Worm (Caenorhabditis elegans) whole organism, L3 larva: ENCODE data around the gene rgs-11.

Experiments
- ZK546.5 ChIP-seq: sonication (generic microtip); optimal IDR thresholded peaks from 2 replicates; lab custom pipeline; 2017; ENCODE audit warnings: missing biosample characterization, missing genetic modification characterization
- aly-2 ChIP-seq: fragments of 150-350 bp; optimal IDR thresholded peaks from 2 replicates; lab custom pipeline; 2014; ENCODE audit warnings: missing biosample characterization, missing genetic modification characterization
- ceh-16 ChIP-seq: sonication (generic microtip); optimal IDR thresholded peaks from 2 replicates; lab custom pipeline; 2017; ENCODE audit warnings: missing biosample characterization, missing genetic modification characterization
- ceh-28 ChIP-seq: fragments of 150-350 bp; optimal IDR thresholded peaks from 2 replicates; lab custom pipeline; 2014; ENCODE audit warnings: missing biosample characterization, missing genetic modification reagents, missing genetic modification characterization
- ceh-82 ChIP-seq: fragments of 150-350 bp; optimal IDR thresholded peaks from 2 replicates; lab custom pipeline; 2014; ENCODE audit warnings: missing biosample characterization, missing genetic modification characterization
- ceh-9 ChIP-seq: sonication (generic microtip); optimal IDR thresholded peaks from 2 replicates; lab custom pipeline; 2018; ENCODE audit warnings: missing biosample characterization, missing genetic modification characterization
- daf-12 ChIP-seq: fragments of 150-350 bp; optimal IDR thresholded peaks from 2 replicates; lab custom pipeline; 2014; ENCODE audit warnings: missing biosample characterization, missing genetic modification reagents, missing genetic modification characterization
- egl-27 ChIP-seq: sonication (generic microtip); optimal IDR thresholded peaks from 4 replicates; lab custom pipeline; 2017; ENCODE audit warnings: missing biosample characterization, missing genetic modification reagents, missing genetic modification characterization
- egl-5 ChIP-seq: fragments of 150-350 bp; optimal IDR thresholded peaks from 2 replicates; lab custom pipeline; 2017; ENCODE audit warnings: missing biosample characterization, missing genetic modification reagents, missing genetic modification characterization, inconsistent platforms
- elt-1 ChIP-seq: fragments of 150-350 bp; optimal IDR thresholded peaks from 2 replicates; lab custom pipeline; 2014; ENCODE audit warnings: missing biosample characterization, missing genetic modification characterization
- elt-2 ChIP-seq: sonication (generic microtip); optimal IDR thresholded peaks from 2 replicates; lab custom pipeline; 2016; ENCODE audit warnings: missing genetic modification reagents, mild to moderate bottlenecking, missing genetic modification characterization, missing compliant biosample characterization
- elt-3 ChIP-seq, 3 experiments: fragments of 150-350 bp in 1 of 3; sonication (generic microtip) in 2 of 3; optimal IDR thresholded peaks; 2 replicates in 2 of 3; 4 replicates in 1 of 3; lab custom pipeline; 2014 to 2017; ENCODE audit warnings: missing biosample characterization in 3 of 3, missing genetic modification characterization in 3 of 3
- eor-1 ChIP-seq, 2 experiments: fragments of 150-350 bp; optimal IDR thresholded peaks; 2 replicates each; lab custom pipeline; 2014 to 2018; ENCODE audit warnings: missing biosample characterization in 2 of 2, missing genetic modification characterization in 2 of 2
- fkh-10 ChIP-seq: sonication (generic microtip); optimal IDR thresholded peaks from 2 replicates; lab custom pipeline; 2017; ENCODE audit warnings: missing biosample characterization, missing genetic modification reagents, missing genetic modification characterization
- fkh-2 ChIP-seq: fragments of 150-350 bp; optimal IDR thresholded peaks from 2 replicates; lab custom pipeline; 2014; ENCODE audit warnings: missing biosample characterization, missing genetic modification reagents, missing genetic modification characterization
- fos-1 ChIP-seq: fragments of 150-350 bp; optimal IDR thresholded peaks from 2 replicates; lab custom pipeline; 2014; ENCODE audit warnings: missing biosample characterization, missing genetic modification characterization
- jun-1 ChIP-seq: fragments of 150-350 bp; optimal IDR thresholded peaks from 2 replicates; lab custom pipeline; 2014; ENCODE audit warnings: missing biosample characterization, missing genetic modification reagents, missing genetic modification characterization
- lin-15B ChIP-seq: fragments of 150-350 bp; optimal IDR thresholded peaks from 2 replicates; lab custom pipeline; 2014; ENCODE audit warnings: missing biosample characterization, missing genetic modification characterization
- lsy-12 ChIP-seq: sonication (generic microtip); optimal IDR thresholded peaks from 2 replicates; lab custom pipeline; 2016; ENCODE audit warnings: mild to moderate bottlenecking, missing genetic modification characterization, missing compliant biosample characterization
- mml-1 ChIP-seq: fragments of 150-350 bp; sonication (generic microtip); optimal IDR thresholded peaks from 3 replicates; lab custom pipeline; 2014; ENCODE audit warnings: missing biosample characterization, missing genetic modification characterization
- nfya-1 ChIP-seq: sonication (generic microtip); optimal IDR thresholded peaks from 2 replicates; lab custom pipeline; 2017; ENCODE audit warnings: missing genetic modification characterization, mild to moderate bottlenecking, missing compliant biosample characterization, antibody characterized with exemption, moderate library complexity; ENCODE audit not compliant: insufficient read depth
- nhr-12 ChIP-seq: fragments of 150-350 bp; optimal IDR thresholded peaks from 2 replicates; lab custom pipeline; 2014; ENCODE audit warnings: missing biosample characterization, missing genetic modification characterization
- nhr-23 ChIP-seq: fragments of 150-350 bp; optimal IDR thresholded peaks from 2 replicates; lab custom pipeline; 2014; ENCODE audit warnings: missing biosample characterization, missing genetic modification reagents, missing genetic modification characterization
- nhr-237 ChIP-seq: fragments of 150-350 bp; optimal IDR thresholded peaks from 2 replicates; lab custom pipeline; 2014; ENCODE audit warnings: missing biosample characterization, missing genetic modification characterization
- nhr-28 ChIP-seq: fragments of 150-350 bp; optimal IDR thresholded peaks from 2 replicates; lab custom pipeline; 2014; ENCODE audit warnings: missing biosample characterization, missing genetic modification characterization
- nhr-43 ChIP-seq: sonication (generic microtip); optimal IDR thresholded peaks from 2 replicates; lab custom pipeline; 2016; ENCODE audit warnings: mild to moderate bottlenecking, missing genetic modification characterization, missing compliant biosample characterization; ENCODE audit not compliant: poor library complexity, severe bottlenecking
- nhr-67 ChIP-seq: fragments of 150-350 bp; optimal IDR thresholded peaks from 2 replicates; lab custom pipeline; 2014; ENCODE audit warnings: missing biosample characterization, missing genetic modification characterization
- nhr-76 ChIP-seq: fragments of 150-350 bp; sonication (generic microtip); optimal IDR thresholded peaks from 5 replicates; lab custom pipeline; 2014; ENCODE audit warnings: missing biosample characterization, missing genetic modification characterization
- nhr-77 ChIP-seq: fragments of 150-350 bp; optimal IDR thresholded peaks from 2 replicates; lab custom pipeline; 2014; ENCODE audit warnings: missing biosample characterization, missing genetic modification characterization
- pha-4 ChIP-seq: fragments of 150-350 bp; optimal IDR thresholded peaks from 2 replicates; lab custom pipeline; 2014; ENCODE audit warnings: missing biosample characterization, missing genetic modification reagents, missing genetic modification characterization
- pqm-1 ChIP-seq: fragments of 150-350 bp; optimal IDR thresholded peaks from 2 replicates; lab custom pipeline; 2017; ENCODE audit warnings: missing biosample characterization, missing genetic modification characterization, inconsistent platforms
- skn-1 ChIP-seq: fragments of 150-350 bp; optimal IDR thresholded peaks from 2 replicates; lab custom pipeline; 2014; ENCODE audit warnings: missing biosample characterization, missing genetic modification characterization
- snpc-4 ChIP-seq: fragments of 150-350 bp; optimal IDR thresholded peaks from 2 replicates; lab custom pipeline; 2014; ENCODE audit warnings: missing biosample characterization, missing genetic modification characterization
- tbx-2 ChIP-seq: sonication (generic microtip); optimal IDR thresholded peaks from 2 replicates; lab custom pipeline; 2016; ENCODE audit warnings: mild to moderate bottlenecking, missing genetic modification characterization, missing compliant biosample characterization
- unc-39 ChIP-seq: sonication (generic microtip); optimal IDR thresholded peaks from 4 replicates; lab custom pipeline; 2017; ENCODE audit warnings: missing biosample characterization, missing genetic modification characterization
- unc-62 ChIP-seq: fragments of 150-350 bp; sonication (generic microtip); optimal IDR thresholded peaks from 4 replicates; lab custom pipeline; 2014; ENCODE audit warnings: missing biosample characterization, missing genetic modification reagents, missing genetic modification characterization
- zag-1 ChIP-seq: fragments of 150-350 bp; optimal IDR thresholded peaks from 2 replicates; lab custom pipeline; 2014; ENCODE audit warnings: missing biosample characterization, missing genetic modification characterization
- ztf-11 ChIP-seq: fragments of 150-350 bp; optimal IDR thresholded peaks from 2 replicates; lab custom pipeline; 2014; ENCODE audit warnings: missing biosample characterization, missing genetic modification characterization

rgs-11 gene

ce11 chrX:14929512-14929911 lies 34.8 kb upstream of the rgs-11 start:
- TF ChIP-seq fos-1 (tag; lab: Kevin White, UChicago) = no peak
- TF ChIP-seq pha-4 = no peak
- no peak for TF ChIP-seq eor-1 (tag; optimal IDR thresholded peaks at IDR 0.05; lab: Kevin White, UChicago)
- TF ChIP-seq nfya-1 (tag; lab: Kevin White, UChicago) = no peak
- no peak for TF ChIP-seq mml-1 (tag; lab: Kevin White, UChicago)
- no peak for TF ChIP-seq skn-1 (tag; lab: Kevin White, UChicago)
- TF ChIP-seq egl-27 (tag; lab: Kevin White, UChicago) = no peak
- no peak for TF ChIP-seq fkh-2 (tag; lab: Kevin White, UChicago)
- TF ChIP-seq elt-3 (tag; optimal IDR thresholded peaks at IDR 0.05; lab: Kevin White, UChicago) = no peak
- TF ChIP-seq zag-1 (tag; lab: Kevin White, UChicago) = no peak
- TF ChIP-seq fkh-10 (GFP tag; lab: Kevin White, UChicago) = no peak
- no peak for TF ChIP-seq ZK546.5
- TF ChIP-seq tbx-2 (tag; lab: Kevin White, UChicago) = no peak
- no peak for TF ChIP-seq egl-5 (tag; lab: Kevin White, UChicago)
- no peak for TF ChIP-seq nhr-237
- no peak for TF ChIP-seq ceh-82
- TF ChIP-seq unc-39 (tag; lab: Kevin White, UChicago) = no peak
- TF ChIP-seq ztf-11 = no peak
- no peak for TF ChIP-seq elt-1 (tag; lab: Kevin White, UChicago)

ce11 chrX:14931443-14931842 lies 32.9 kb upstream of the rgs-11 start:
- no peak for TF ChIP-seq lin-15B
- TF ChIP-seq unc-39 (tag; lab: Kevin White, UChicago) = no peak
- no peak for TF ChIP-seq aly-2 (tag; lab: Kevin White, UChicago)
- no peak for TF ChIP-seq fos-1 (tag; lab: Kevin White, UChicago)
- TF ChIP-seq snpc-4 (tag; lab: Kevin White, UChicago) = peak; percentile 1
- no peak for TF ChIP-seq nhr-23 (tag; lab: Kevin White, UChicago)
- TF ChIP-seq eor-1 (tag; optimal IDR thresholded peaks at IDR 0.05; lab: Kevin White, UChicago) = no peak

- TF ChIP-seq eor-1 (tag; optimal IDR thresholded peaks at IDR 0.05; lab: Kevin White, UChicago) = no peak
- TF ChIP-seq snpc-4 (tag; lab: Kevin White, UChicago) = peak; percentile 80
- TF ChIP-seq, all 47 proteins: peak for 1
Observed at ce11 chrX:14938188-14938587, 26.2 kb upstream of the rgs-11 start.

ce11 chrX:14946217-14946463 lies 18.2 kb upstream of the rgs-11 start, which contains the start of gene mrp-5:
Gene mrp-5 (minus strand): TSS chrX:14946317.
- no peak for TF ChIP-seq nhr-77 (tag; lab: Kevin White, UChicago)
- no peak for TF ChIP-seq daf-12 (tag; lab: Kevin White, UChicago)
- TF ChIP-seq elt-2 (tag; lab: Kevin White, UChicago) = no peak
- no peak for TF ChIP-seq ceh-16 (tag; lab: Kevin White, UChicago)
- TF ChIP-seq elt-1 (tag; lab: Kevin White, UChicago) = no peak
- no peak for TF ChIP-seq nhr-28 (tag; lab: Kevin White, UChicago)
- TF ChIP-seq lsy-12 (tag; lab: Kevin White, UChicago) = no peak
- TF ChIP-seq egl-27 (tag; lab: Kevin White, UChicago) = no peak
- no peak for TF ChIP-seq nhr-43 (tag; lab: Kevin White, UChicago)
- no peak for TF ChIP-seq nhr-23 (tag; lab: Kevin White, UChicago)
- no peak for TF ChIP-seq ceh-82
- TF ChIP-seq aly-2 (tag; lab: Kevin White, UChicago) = no peak
- no peak for TF ChIP-seq tbx-2 (tag; lab: Kevin White, UChicago)
- no peak for TF ChIP-seq egl-5 (tag; lab: Kevin White, UChicago)
- no peak for TF ChIP-seq pqm-1 (tag; lab: Kevin White, UChicago)

- peak; percentile 2 for TF ChIP-seq snpc-4 (tag; lab: Kevin White, UChicago)
- TF ChIP-seq lin-15B = peak; percentile 77
- TF ChIP-seq nfya-1 (tag; lab: Kevin White, UChicago) = peak; percentile 30
- no peak for TF ChIP-seq ceh-28 (tag; lab: Kevin White, UChicago)
- TF ChIP-seq jun-1 (tag; lab: Kevin White, UChicago) = peak; percentile 52
- no peak for TF ChIP-seq nhr-76 (tag; lab: Kevin White, UChicago)
- no peak for TF ChIP-seq unc-62
- TF ChIP-seq daf-12 (tag; lab: Kevin White, UChicago) = no peak
- TF ChIP-seq nhr-43 (tag; lab: Kevin White, UChicago) = peak; percentile 20
- no peak for TF ChIP-seq ceh-9
- peak; percentile 73 for TF ChIP-seq egl-5 (tag; lab: Kevin White, UChicago)
- no peak for TF ChIP-seq lsy-12 (tag; lab: Kevin White, UChicago)
- no peak for TF ChIP-seq nhr-12
- peak; percentile 45 for TF ChIP-seq pha-4
- TF ChIP-seq pqm-1 (tag; lab: Kevin White, UChicago) = peak; percentile 94
- TF ChIP-seq skn-1 (tag; lab: Kevin White, UChicago) = no peak
- TF ChIP-seq zag-1 (tag; lab: Kevin White, UChicago) = no peak
- no peak for TF ChIP-seq elt-1 (tag; lab: Kevin White, UChicago)
- no peak for TF ChIP-seq ztf-11
- TF ChIP-seq ceh-82 = no peak
- TF ChIP-seq elt-2 (tag; lab: Kevin White, UChicago) = peak; percentile 99
- TF ChIP-seq nhr-67 = no peak
Observed at ce11 chrX:14946464-14947354, 17.6 kb upstream of the rgs-11 start.
